Worm (Caenorhabditis elegans): ENCODE data around the gene glb-7.

glb-7 gene

DNA sequence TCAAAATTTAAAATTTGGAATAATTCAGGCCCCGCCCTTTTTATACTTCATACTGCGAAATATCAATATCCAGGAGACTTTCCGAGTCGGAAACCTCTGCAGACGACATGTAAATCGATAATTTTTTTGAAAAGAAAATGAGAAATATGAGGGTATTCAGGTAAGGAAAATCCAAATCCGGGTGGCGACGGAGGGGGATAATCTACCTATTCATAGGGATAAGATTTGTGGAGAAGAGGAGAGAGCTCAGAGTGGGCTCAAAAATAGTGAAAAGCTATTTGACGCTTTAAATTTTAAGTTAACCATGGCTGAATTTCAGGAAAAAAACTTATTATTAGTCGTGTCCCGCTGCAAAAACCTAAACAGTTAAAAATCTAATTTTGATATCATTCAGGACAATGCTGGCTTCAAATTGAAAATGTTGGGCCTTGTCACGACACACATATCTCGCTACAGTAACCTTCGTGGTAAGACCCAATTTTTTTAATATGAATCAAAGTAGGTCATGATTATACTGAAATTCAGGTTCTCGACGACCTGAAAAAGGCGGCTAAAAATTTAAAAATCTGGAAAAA is 11.2 kb upstream of the glb-7 start, which contains the start of gene che-6:
Gene che-6, minus strand, starts transcription at position 109 of the 575 bp plus-strand sequence.
- no peak for TF ChIP-seq mdl-1 (tag; optimal IDR thresholded peaks at IDR 0.05)
- TF ChIP-seq lsy-2 (tag; optimal IDR thresholded peaks at IDR 0.05): peak in 1 of 2 experiments; percentile 3
- no peak for TF ChIP-seq unc-55 (GFP tag; optimal IDR thresholded peaks at IDR 0.05)
- no peak for TF ChIP-seq nhr-10 (tag; optimal IDR thresholded peaks at IDR 0.05)
- no peak for TF ChIP-seq egl-27 (tag; optimal IDR thresholded peaks at IDR 0.05)
- TF ChIP-seq ztf-1 (GFP tag; conservative IDR thresholded peaks at IDR 0.05): no peak
- no peak for TF ChIP-seq C34F6.9 (tag; optimal IDR thresholded peaks at IDR 0.05)
- TF ChIP-seq crh-2 (tag; optimal IDR thresholded peaks at IDR 0.05): no peak
- TF ChIP-seq lin-39 (tag; optimal IDR thresholded peaks at IDR 0.05): no peak
- no peak for TF ChIP-seq nhr-129 (tag; optimal IDR thresholded peaks at IDR 0.05)
- TF ChIP-seq ama-1 (optimal IDR thresholded peaks at IDR 0.05): no peak
- TF ChIP-seq ztf-4 (tag; optimal IDR thresholded peaks at IDR 0.05): no peak
- peak; percentile 6 for TF ChIP-seq lin-13 (GFP tag; optimal IDR thresholded peaks at IDR 0.05)

DNA sequence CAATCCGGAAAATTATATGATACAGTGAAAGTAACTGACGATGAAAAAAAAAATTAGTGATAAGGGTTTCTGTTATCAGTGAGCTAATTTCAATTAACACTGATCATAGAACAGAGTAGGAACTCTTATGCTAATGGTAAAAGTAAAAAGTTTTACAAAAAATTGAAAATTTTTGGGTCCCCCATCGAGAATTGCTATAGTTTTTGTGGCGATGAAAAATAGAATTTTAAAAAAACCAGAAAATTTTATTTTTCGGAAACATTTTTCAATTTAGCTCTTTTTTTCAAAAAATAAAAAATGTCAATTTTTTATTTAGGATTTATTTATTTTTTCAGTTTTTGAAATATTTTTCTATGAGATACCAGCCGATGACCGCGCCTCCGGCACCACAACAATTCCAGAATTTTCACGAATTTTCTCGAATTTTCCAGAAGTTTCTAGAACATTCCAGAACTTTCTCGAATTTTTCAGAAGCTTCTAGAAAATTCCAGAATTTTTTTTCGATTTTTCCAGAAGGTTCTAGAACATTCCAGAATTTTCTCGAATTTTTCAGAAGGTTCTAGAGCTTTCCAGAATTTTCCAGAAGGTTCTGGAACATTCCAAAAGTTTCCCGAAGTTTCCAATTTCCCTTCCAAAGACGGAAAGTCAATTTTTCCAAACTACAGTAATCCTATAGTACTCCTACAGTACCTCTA is 9.1 kb upstream of the glb-7 start, which contains the start of gene C23H5.8:
Gene C23H5.8, minus strand, starts transcription at position 51 of the 695 bp plus-strand sequence.
- no peak for TF ChIP-seq egl-27 (tag; optimal IDR thresholded peaks at IDR 0.05)
- TF ChIP-seq fos-1 (tag; optimal IDR thresholded peaks at IDR 0.05): peak; percentile 5

DNA sequence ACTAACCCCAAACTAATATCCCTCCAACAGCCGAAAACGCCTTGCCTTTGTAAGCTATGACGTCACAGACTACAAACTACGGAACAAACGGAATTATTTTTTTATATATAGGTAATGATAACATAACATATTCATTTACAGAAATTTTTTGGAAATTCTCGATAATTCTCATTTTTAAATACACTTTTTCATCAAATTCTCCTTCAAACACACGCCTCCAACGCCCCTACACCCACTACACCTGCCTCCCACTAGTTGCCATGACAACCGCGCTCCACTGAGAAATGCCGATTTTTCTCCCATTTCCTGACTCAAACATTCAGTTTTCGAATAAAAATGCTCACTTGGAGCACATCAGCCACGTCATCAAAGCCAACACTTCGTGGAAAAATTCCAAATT is 8.3 kb upstream of the glb-7 start, which contains the start of gene xbx-4:
Gene xbx-4, plus strand, starts transcription at position 301 of the 400 bp plus-strand sequence.
- no peak for TF ChIP-seq nhr-23 (tag; optimal IDR thresholded peaks at IDR 0.05)
- TF ChIP-seq sma-9 (GFP tag; optimal IDR thresholded peaks at IDR 0.05): no peak
- TF ChIP-seq sma-9 (tag; optimal IDR thresholded peaks at IDR 0.05): no peak
- TF ChIP-seq nhr-21 (tag; optimal IDR thresholded peaks at IDR 0.05): no peak
- TF ChIP-seq dmd-4 (tag; optimal IDR thresholded peaks at IDR 0.05): no peak
- no peak for TF ChIP-seq ceh-82 (tag; optimal IDR thresholded peaks at IDR 0.05)
- no peak for TF ChIP-seq unc-39 (tag; optimal IDR thresholded peaks at IDR 0.05)
- TF ChIP-seq blmp-1 (tag; optimal IDR thresholded peaks at IDR 0.05; ENCODE audit: insufficient read depth): no peak
- no peak for TF ChIP-seq zag-1 (tag; optimal IDR thresholded peaks at IDR 0.05)
- no peak for TF ChIP-seq ama-1 (optimal IDR thresholded peaks at IDR 0.05)
- TF ChIP-seq snpc-4 (tag; optimal IDR thresholded peaks at IDR 0.05): no peak
- no peak for TF ChIP-seq mab-5 (tag; optimal IDR thresholded peaks at IDR 0.05)
- no peak for TF ChIP-seq crh-2 (tag; optimal IDR thresholded peaks at IDR 0.05)
- no peak for TF ChIP-seq lin-39 (tag; optimal IDR thresholded peaks at IDR 0.05)
- no peak for TF ChIP-seq sma-3 (GFP tag; optimal IDR thresholded peaks at IDR 0.05)
- no peak for TF ChIP-seq aly-2 (tag; optimal IDR thresholded peaks at IDR 0.05)
- no peak for TF ChIP-seq nhr-11 (tag; optimal IDR thresholded peaks at IDR 0.05)
- TF ChIP-seq nhr-12 (tag; optimal IDR thresholded peaks at IDR 0.05): no peak
- no peak for TF ChIP-seq gmeb-1 (tag; optimal IDR thresholded peaks at IDR 0.05)

DNA sequence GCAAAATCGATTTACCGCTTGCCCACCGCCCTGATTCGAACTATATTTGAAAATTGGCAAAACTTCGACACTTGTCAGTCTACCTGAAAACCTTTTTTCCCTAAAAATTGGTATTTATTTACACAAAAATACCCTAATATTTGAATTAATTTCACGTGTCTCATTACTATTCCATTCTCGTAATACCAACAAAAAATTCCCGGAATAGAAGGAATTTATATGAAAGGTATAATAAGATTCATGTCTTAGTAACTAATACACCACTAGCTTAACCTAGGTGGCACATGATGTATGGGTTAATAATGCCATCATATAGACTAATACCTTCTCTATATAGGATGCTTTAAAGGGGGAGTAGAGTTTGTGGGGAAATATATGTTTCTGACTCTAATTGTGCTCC is 5.3 kb upstream of the glb-7 start:
- no peak for TF ChIP-seq nhr-129 (tag; optimal IDR thresholded peaks at IDR 0.05)
- no peak for TF ChIP-seq nhr-77 (tag; optimal IDR thresholded peaks at IDR 0.05)
- no peak for TF ChIP-seq lin-11 (tag; optimal IDR thresholded peaks at IDR 0.05)
- no peak for TF ChIP-seq fos-1 (tag; optimal IDR thresholded peaks at IDR 0.05)
- no peak for TF ChIP-seq unc-62 (GFP tag; optimal IDR thresholded peaks at IDR 0.05)
- TF ChIP-seq nhr-237 (tag; optimal IDR thresholded peaks at IDR 0.05): no peak
- TF ChIP-seq sma-9 (GFP tag; optimal IDR thresholded peaks at IDR 0.05): no peak
- no peak for TF ChIP-seq sma-9 (tag; optimal IDR thresholded peaks at IDR 0.05)
- TF ChIP-seq ztf-1 (GFP tag; conservative IDR thresholded peaks at IDR 0.05): no peak
- TF ChIP-seq nhr-11 (tag; optimal IDR thresholded peaks at IDR 0.05): no peak
- no peak for TF ChIP-seq R02D3.7 (tag; optimal IDR thresholded peaks at IDR 0.05)
- TF ChIP-seq peb-1 (tag; optimal IDR thresholded peaks at IDR 0.05): no peak
- TF ChIP-seq crh-2 (tag; optimal IDR thresholded peaks at IDR 0.05): no peak
